Worm (Caenorhabditis elegans) whole organism, young adult: ENCODE data around the gene Y55B1BL.1.
A peak's percentile ranks its signal among the peaks of the same experiment; 100 is the strongest.

Source experiments
- C06A6.2 ChIP-seq: fragments of 200-800 bp; sonication (Bioruptor generic); conservative IDR thresholded peaks from 2 replicates; pipeline ENCODE4 v1.3.6; 2022; ENCODE audit warnings: missing genetic modification characterization, missing compliant biosample characterization
- D2030.7 ChIP-seq: fragments of 200-800 bp; sonication (Bioruptor generic); IDR thresholded peaks from 2 replicates; pipeline ENCODE4 v1.3.6; 2022; ENCODE audit warnings: missing genetic modification reagents, missing genetic modification characterization, missing compliant biosample characterization
- F22D6.2 ChIP-seq: sonication (generic microtip); optimal IDR thresholded peaks from 2 replicates; lab custom pipeline; 2016; ENCODE audit warnings: mild to moderate bottlenecking, missing genetic modification characterization, missing compliant biosample characterization
- K11D2.4 ChIP-seq: fragments of 200-800 bp; sonication (Bioruptor generic); IDR thresholded peaks from 2 replicates; pipeline ENCODE4 v1.3.6; 2022; ENCODE audit warnings: missing genetic modification reagents, missing genetic modification characterization, missing compliant biosample characterization
- akir-1 ChIP-seq: fragments of 200-800 bp; sonication (Bioruptor generic); optimal IDR thresholded peaks from 2 replicates; lab custom pipeline; 2018; ENCODE audit warnings: mild to moderate bottlenecking, missing genetic modification characterization, moderate library complexity, missing compliant biosample characterization
- ama-1 ChIP-seq, 3 experiments: fragments of 150-350 bp in 1 of 3; sonication (generic microtip) in 2 of 3; optimal IDR thresholded peaks; 2 replicates each; lab custom pipeline; 2014 to 2018; ENCODE audit warnings: missing biosample characterization in 2 of 3, missing genetic modification characterization in 2 of 3, missing genetic modification reagents in 2 of 3
- aptf-3 ChIP-seq: fragments of 200-800 bp; sonication (Bioruptor generic); IDR thresholded peaks from 2 replicates; pipeline ENCODE4 v1.3.6; 2022; ENCODE audit warnings: missing genetic modification characterization, missing compliant biosample characterization
- atf-7 ChIP-seq: sonication (generic microtip); optimal IDR thresholded peaks from 2 replicates; lab custom pipeline; 2017; ENCODE audit warnings: mild to moderate bottlenecking, missing genetic modification characterization, missing compliant biosample characterization
- attf-3 ChIP-seq: fragments of 200-800 bp; sonication (Bioruptor generic); conservative IDR thresholded peaks from 2 replicates; pipeline ENCODE4 v1.3.6; 2022; ENCODE audit warnings: missing genetic modification reagents, missing genetic modification characterization, missing compliant biosample characterization
- attf-5 ChIP-seq: fragments of 200-800 bp; sonication (Bioruptor generic); optimal IDR thresholded peaks from 2 replicates; lab custom pipeline; 2018; ENCODE audit warnings: mild to moderate bottlenecking, missing genetic modification characterization, missing compliant biosample characterization
- bed-1 ChIP-seq: fragments of 200-800 bp; sonication (Bioruptor generic); IDR thresholded peaks from 2 replicates; pipeline ENCODE4 v1.3.6; 2022; ENCODE audit warnings: missing genetic modification reagents, missing genetic modification characterization, missing compliant biosample characterization
- cebp-1 ChIP-seq, 2 experiments: fragments of 200-800 bp in 1 of 2; sonication (Bioruptor generic) in 1 of 2; sonication (generic microtip) in 1 of 2; IDR thresholded peaks in 1 of 2; optimal IDR thresholded peaks in 1 of 2; 2 replicates each; pipeline versions ENCODE4 v1.3.6 to Lab custom; 2017 to 2022; ENCODE audit warnings: missing compliant biosample characterization in 2 of 2, missing genetic modification characterization in 2 of 2, mild to moderate bottlenecking in 1 of 2, missing genetic modification reagents in 1 of 2, moderate library complexity in 1 of 2
- ceh-27 ChIP-seq: fragments of 200-800 bp; sonication (Bioruptor generic); optimal IDR thresholded peaks from 2 replicates; lab custom pipeline; 2018; ENCODE audit warnings: mild to moderate bottlenecking, missing genetic modification characterization, moderate library complexity, missing compliant biosample characterization
- ceh-58 ChIP-seq: fragments of 200-800 bp; sonication (Bioruptor generic); IDR thresholded peaks from 2 replicates; pipeline ENCODE4 v1.3.6; 2022; ENCODE audit warnings: missing genetic modification characterization, missing compliant biosample characterization
- ceh-79 ChIP-seq: sonication (generic microtip); optimal IDR thresholded peaks from 2 replicates; lab custom pipeline; 2017; ENCODE audit warnings: mild to moderate bottlenecking, missing genetic modification characterization, missing compliant biosample characterization
- ceh-91 ChIP-seq: fragments of 200-800 bp; sonication (Bioruptor generic); IDR thresholded peaks from 2 replicates; pipeline ENCODE4 v1.3.6; 2022; ENCODE audit warnings: missing genetic modification reagents, missing genetic modification characterization, missing compliant biosample characterization
- chd-7 ChIP-seq: sonication (generic microtip); optimal IDR thresholded peaks from 2 replicates; lab custom pipeline; 2016; ENCODE audit warnings: mild to moderate bottlenecking, missing genetic modification characterization, moderate library complexity, missing compliant biosample characterization
- dox-1 ChIP-seq: fragments of 200-800 bp; sonication (Bioruptor generic); IDR thresholded peaks from 2 replicates; pipeline ENCODE4 v1.3.6; 2022; ENCODE audit warnings: missing genetic modification reagents, missing genetic modification characterization, missing compliant biosample characterization
- egl-44 ChIP-seq: fragments of 200-800 bp; sonication (Bioruptor generic); IDR thresholded peaks from 2 replicates; pipeline ENCODE4 v1.3.6; 2022; ENCODE audit warnings: missing genetic modification reagents, missing genetic modification characterization, missing compliant biosample characterization
- ekl-4 ChIP-seq: fragments of 200-800 bp; sonication (Bioruptor generic); IDR thresholded peaks from 2 replicates; pipeline ENCODE4 v1.3.6; 2022; ENCODE audit warnings: missing genetic modification reagents, missing genetic modification characterization, missing compliant biosample characterization
- gei-17 ChIP-seq: fragments of 200-800 bp; sonication (Bioruptor generic); optimal IDR thresholded peaks from 2 replicates; lab custom pipeline; 2018; ENCODE audit warnings: mild to moderate bottlenecking, missing genetic modification characterization, missing compliant biosample characterization
- hmg-20 ChIP-seq: fragments of 200-800 bp; sonication (Bioruptor generic); IDR thresholded peaks from 2 replicates; pipeline ENCODE4 v1.3.6; 2022; ENCODE audit warnings: missing genetic modification reagents, missing genetic modification characterization, missing compliant biosample characterization
- hsf-1 ChIP-seq: fragments of 200-800 bp; sonication (Bioruptor generic); IDR thresholded peaks from 2 replicates; pipeline ENCODE4 v1.3.6; 2022; ENCODE audit warnings: missing genetic modification reagents, missing genetic modification characterization, missing compliant biosample characterization
- let-607 ChIP-seq, 2 experiments: fragments of 200-800 bp in 1 of 2; sonication (Bioruptor generic) in 1 of 2; sonication (generic microtip) in 1 of 2; optimal IDR thresholded peaks; 2 replicates each; lab custom pipeline; 2016 to 2018; ENCODE audit warnings: mild to moderate bottlenecking in 2 of 2, missing compliant biosample characterization in 2 of 2, missing genetic modification characterization in 2 of 2, moderate library complexity in 2 of 2, missing genotype in 1 of 2
- lin-26 ChIP-seq: fragments of 200-800 bp; sonication (Bioruptor generic); IDR thresholded peaks from 2 replicates; pipeline ENCODE4 v1.3.6; 2022; ENCODE audit warnings: missing genetic modification reagents, missing genetic modification characterization, missing compliant biosample characterization
- lin-54 ChIP-seq: fragments of 200-800 bp; sonication (Bioruptor generic); optimal IDR thresholded peaks from 2 replicates; lab custom pipeline; 2018; ENCODE audit warnings: mild to moderate bottlenecking, missing genetic modification characterization, missing compliant biosample characterization
- madf-10 ChIP-seq: sonication (generic microtip); optimal IDR thresholded peaks from 2 replicates; lab custom pipeline; 2016; ENCODE audit warnings: mild to moderate bottlenecking, missing genetic modification characterization, missing compliant biosample characterization
- madf-6 ChIP-seq: fragments of 200-800 bp; sonication (Bioruptor generic); IDR thresholded peaks from 2 replicates; pipeline ENCODE4 v1.3.6; 2022; ENCODE audit warnings: missing genetic modification reagents, missing genetic modification characterization, missing compliant biosample characterization
- mel-28 ChIP-seq: sonication (generic microtip); optimal IDR thresholded peaks from 2 replicates; lab custom pipeline; 2016; ENCODE audit warnings: borderline replicate concordance, mild to moderate bottlenecking, missing genetic modification characterization, missing compliant biosample characterization
- mxl-1 ChIP-seq: sonication (generic microtip); optimal IDR thresholded peaks from 2 replicates; lab custom pipeline; 2016; ENCODE audit warnings: missing genetic modification characterization, missing compliant biosample characterization
- nhr-120 ChIP-seq: fragments of 200-800 bp; sonication (Bioruptor generic); IDR thresholded peaks from 2 replicates; pipeline ENCODE4 v1.3.6; 2022; ENCODE audit warnings: missing genetic modification characterization, missing compliant biosample characterization
- nhr-27 ChIP-seq: fragments of 200-800 bp; sonication (Bioruptor generic); optimal IDR thresholded peaks from 2 replicates; lab custom pipeline; 2018; ENCODE audit warnings: mild to moderate bottlenecking, missing genetic modification characterization, moderate library complexity, missing compliant biosample characterization
- nhr-80 ChIP-seq: sonication (generic microtip); optimal IDR thresholded peaks from 2 replicates; lab custom pipeline; 2016; ENCODE audit warnings: missing genetic modification characterization, missing compliant biosample characterization
- rec-8 ChIP-seq, 2 experiments: sonication (generic microtip); optimal IDR thresholded peaks; 2 replicates each; lab custom pipeline; 2016; ENCODE audit warnings: mild to moderate bottlenecking in 2 of 2, missing genetic modification characterization in 2 of 2, missing genetic modification reagents in 2 of 2, missing genotype in 2 of 2, missing biosample characterization in 1 of 2, missing compliant biosample characterization in 1 of 2, moderate library complexity in 1 of 2
- sea-2 ChIP-seq: fragments of 200-800 bp; sonication (Bioruptor generic); IDR thresholded peaks from 2 replicates; pipeline ENCODE4 v1.3.6; 2022; ENCODE audit warnings: missing genetic modification characterization, missing compliant biosample characterization
- tlf-1 ChIP-seq: fragments of 200-800 bp; sonication (Bioruptor generic); optimal IDR thresholded peaks from 2 replicates; lab custom pipeline; 2018; ENCODE audit warnings: mild to moderate bottlenecking, missing genetic modification characterization, missing compliant biosample characterization
- zfh-2 ChIP-seq: fragments of 200-800 bp; sonication (Bioruptor generic); conservative IDR thresholded peaks from 2 replicates; pipeline ENCODE4 v1.3.6; 2022; ENCODE audit warnings: missing genetic modification reagents, missing genetic modification characterization, missing compliant biosample characterization
- ztf-18 ChIP-seq: sonication (generic microtip); optimal IDR thresholded peaks from 2 replicates; lab custom pipeline; 2016; ENCODE audit warnings: missing genotype, mild to moderate bottlenecking, missing genetic modification characterization, missing compliant biosample characterization
- ztf-25 ChIP-seq: fragments of 200-800 bp; sonication (Bioruptor generic); IDR thresholded peaks from 2 replicates; pipeline ENCODE4 v1.3.6; 2022; ENCODE audit warnings: missing genetic modification reagents, missing genetic modification characterization, missing compliant biosample characterization
- ztf-3 ChIP-seq: fragments of 200-800 bp; sonication (Bioruptor generic); optimal IDR thresholded peaks from 2 replicates; lab custom pipeline; 2018; ENCODE audit warnings: mild to moderate bottlenecking, missing genetic modification characterization, missing compliant biosample characterization

The Y55B1BL.1 gene

DNA sequence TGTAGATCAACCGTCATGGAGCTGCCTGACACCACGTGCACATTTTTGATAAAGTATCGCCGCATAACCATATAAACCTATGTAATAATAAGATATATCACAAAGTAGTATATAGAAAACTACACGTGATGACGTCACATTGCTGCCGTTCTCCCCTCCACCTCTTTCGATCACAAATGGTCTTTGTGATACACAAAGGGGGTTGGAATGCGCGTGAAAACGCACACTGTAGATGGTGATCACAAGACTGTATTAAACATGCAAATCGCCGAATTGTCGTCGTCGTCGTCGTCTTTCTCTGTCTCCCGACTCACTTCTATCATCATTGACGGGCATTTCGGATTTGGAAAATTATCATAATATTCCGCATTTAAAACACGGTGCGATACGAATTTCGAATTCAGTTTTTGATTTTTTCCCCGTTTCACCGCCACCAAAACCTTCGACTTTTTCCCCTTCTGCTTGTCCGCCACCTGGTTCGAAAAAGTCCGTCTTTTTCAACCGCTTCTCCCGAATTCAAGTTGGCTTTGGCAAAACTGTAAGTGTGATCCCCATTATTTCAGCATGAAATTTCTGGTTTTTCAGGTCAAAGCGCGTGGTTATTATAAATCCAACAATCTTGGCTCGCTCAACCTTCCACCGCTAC is at the start of gene Y55B1BL.1, which contains the start of gene Y55B1BL.2:
Gene Y55B1BL.1, plus strand, starts transcription at position 217 of the 646 bp plus-strand sequence.
Gene Y55B1BL.2, plus strand, starts transcription at position 596 of the 646 bp plus-strand sequence.
- TF ChIP-seq D2030.7: no peak
- TF ChIP-seq egl-44 (GFP tag; lab: Robert Waterston, UW): no peak
- TF ChIP-seq tlf-1 (GFP tag; lab: Kevin White, UChicago): no peak
- TF ChIP-seq let-607 (tag; optimal IDR thresholded peaks at IDR 0.05; lab: Kevin White, UChicago): no peak
- no peak for TF ChIP-seq ztf-25
- no peak for TF ChIP-seq zfh-2 (GFP tag; lab: Robert Waterston, UW)
- no peak for TF ChIP-seq lin-26 (GFP tag; lab: Robert Waterston, UW)
- TF ChIP-seq ztf-18 (tag; lab: Kevin White, UChicago): no peak
- no peak for TF ChIP-seq ceh-58
- TF ChIP-seq sea-2: no peak
- TF ChIP-seq aptf-3 (GFP tag; lab: Robert Waterston, UW): no peak
- no peak for TF ChIP-seq mel-28 (tag; lab: Kevin White, UChicago)
- no peak for TF ChIP-seq F22D6.2 (tag; lab: Kevin White, UChicago)
- no peak for TF ChIP-seq rec-8 (tag; optimal IDR thresholded peaks at IDR 0.05; lab: Kevin White, UChicago)
- no peak for TF ChIP-seq nhr-120 (GFP tag; lab: Robert Waterston, UW)
- no peak for TF ChIP-seq attf-5 (GFP tag; lab: Kevin White, UChicago)
- TF ChIP-seq hmg-20 (GFP tag; lab: Robert Waterston, UW): no peak

DNA sequence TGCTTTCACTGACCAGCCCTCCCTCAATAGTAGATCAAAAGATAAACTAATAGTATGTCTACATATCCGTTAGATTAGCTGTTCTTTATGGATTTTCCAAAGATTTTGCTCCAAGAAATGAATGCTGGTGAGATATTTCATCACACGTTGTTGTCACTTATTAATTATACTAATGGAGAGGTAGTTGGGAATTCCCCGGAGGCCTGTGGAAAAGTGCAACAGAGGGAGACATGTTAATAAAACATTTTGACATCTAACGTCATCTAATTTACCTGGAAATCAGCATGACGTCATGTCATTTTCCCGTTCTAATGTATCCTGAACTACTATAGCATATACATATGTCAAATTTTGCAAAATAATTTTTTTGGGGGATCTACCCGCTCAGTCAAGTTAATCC is 49.2 kb upstream of the Y55B1BL.1 start:
- TF ChIP-seq ekl-4 (GFP tag; lab: Robert Waterston, UW) (no peak), lin-54 (no peak)
- TF ChIP-seq, all 124 proteins: peak for 0

DNA sequence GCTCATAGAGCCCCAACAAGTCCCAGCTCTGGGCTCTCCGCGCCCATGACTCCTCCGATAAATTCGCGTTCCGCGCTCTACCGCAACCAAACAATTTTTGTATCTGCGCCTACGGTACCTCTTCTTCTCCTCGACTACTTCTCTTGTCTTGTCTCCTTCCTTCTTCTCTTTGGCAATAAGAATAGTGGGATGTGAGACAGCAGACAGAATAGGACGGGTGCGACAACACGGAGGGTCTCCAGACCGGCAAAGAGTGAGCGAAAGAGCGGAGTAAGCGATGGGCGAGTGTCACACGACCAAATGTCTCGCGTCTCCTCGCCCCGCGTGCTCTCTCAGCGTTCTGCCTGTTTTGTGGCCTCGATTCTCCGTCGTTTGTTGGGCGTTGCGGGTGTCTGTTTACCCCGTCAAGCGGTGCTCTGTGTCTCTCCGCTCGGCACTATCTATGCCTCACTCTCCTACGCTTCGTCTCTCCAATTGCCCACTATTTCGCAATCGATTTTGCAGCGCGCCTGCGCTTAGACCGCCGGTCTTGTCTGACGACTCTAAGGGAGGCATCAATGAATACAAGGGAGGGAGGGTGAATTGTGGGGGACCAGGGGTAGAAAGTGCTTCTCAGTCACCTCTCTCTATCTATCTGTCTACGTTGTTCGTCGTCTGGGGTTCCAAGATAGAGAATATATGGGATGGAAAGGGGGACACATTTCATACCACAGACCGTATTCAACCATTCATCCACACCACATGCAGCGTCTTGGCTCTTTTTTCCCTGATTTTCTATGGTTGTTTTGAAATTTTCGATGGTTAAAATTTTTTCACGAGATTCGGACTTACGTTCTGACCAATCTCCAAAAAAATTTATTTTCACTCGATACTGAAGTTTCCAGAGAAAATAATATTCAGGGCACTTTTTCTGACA is 47.4 kb upstream of the Y55B1BL.1 start, which contains the start of gene gei-4:
Gene gei-4, minus strand, starts transcription at position 256 of the 916 bp plus-strand sequence.
- TF ChIP-seq ztf-3 (GFP tag; lab: Kevin White, UChicago) (peak; percentile 13), ceh-79 (tag; lab: Kevin White, UChicago) (peak; percentile 40), nhr-80 (tag; lab: Kevin White, UChicago) (peak; percentile 91), akir-1 (GFP tag; lab: Kevin White, UChicago) (peak; percentile 65), cebp-1 (GFP tag; IDR thresholded peaks at IDR 0.05; lab: Robert Waterston, UW) (peak; percentile 95), cebp-1 (tag; optimal IDR thresholded peaks at IDR 0.05; lab: Kevin White, UChicago) (peak; percentile 100), ceh-91 (GFP tag; lab: Robert Waterston, UW) (no peak), dox-1 (peak; percentile 81), chd-7 (tag; lab: Kevin White, UChicago) (peak; percentile 72), egl-44 (GFP tag; lab: Robert Waterston, UW) (peak; percentile 54; the same call in 1 of the 2 replicates), bed-1 (no peak), F22D6.2 (tag; lab: Kevin White, UChicago) (peak; percentile 51), mxl-1 (tag; lab: Kevin White, UChicago) (peak; percentile 28), K11D2.4 (GFP tag; lab: Robert Waterston, UW) (no peak), ekl-4 (GFP tag; lab: Robert Waterston, UW) (peak; percentile 64), hsf-1 (GFP tag; lab: Robert Waterston, UW) (no peak), gei-17 (peak; percentile 58), madf-6 (no peak), let-607 (tag; optimal IDR thresholded peaks at IDR 0.05; lab: Kevin White, UChicago) (peak in 1 of 2 experiments; percentile 78), attf-3 (GFP tag; lab: Robert Waterston, UW) (peak; percentile 48; the same call in 1 of the 2 replicates), nhr-27 (tag; lab: Kevin White, UChicago) (no peak), sea-2 (0 out of 2 replicates have a peak, but pooled peaks have one; percentile 8), atf-7 (peak; percentile 73), ceh-27 (GFP tag; lab: Kevin White, UChicago) (peak; percentile 82), C06A6.2 (GFP tag; lab: Robert Waterston, UW) (0 out of 2 replicates have a peak, but pooled peaks have one; percentile 25), rec-8 (tag; optimal IDR thresholded peaks at IDR 0.05; lab: Kevin White, UChicago) (no peak), ama-1 (optimal IDR thresholded peaks at IDR 0.05; lab: Kevin White, UChicago) (peak; percentile 62), ama-1 (GFP tag; optimal IDR thresholded peaks at IDR 0.05; lab: Kevin White, UChicago) (no peak), madf-10 (tag; lab: Kevin White, UChicago) (peak; percentile 76)
